Fruit fly (Drosophila melanogaster): ENCODE data around the gene CG32147.

dm6 chr3L:15146643-15147187 lies 2.9 kb upstream of the CG32147 start, which contains the start of gene FucTA:
- no peak for TF ChIP-seq Dll (optimal IDR thresholded peaks at IDR 0.05)
- no peak for TF ChIP-seq CG8478 (optimal IDR thresholded peaks at IDR 0.05)

Data from whole organism.